Fruit fly (Drosophila melanogaster) whole organism, prepupa: Measurements from ENCODE around the gene RpS14a.
A peak's percentile ranks its signal among the peaks of the same experiment; 100 is the strongest.

ENCODE experiments used
- Blimp-1 ChIP-seq: fragments of 200-800 bp; sonication (Bioruptor generic); optimal IDR thresholded peaks from 3 replicates; lab custom pipeline; 2017; ENCODE audit warnings: missing biosample characterization, missing genetic modification characterization, mild to moderate bottlenecking, moderate library complexity, missing genetic modification reagents
- CG10631 ChIP-seq: fragments of 200-800 bp; sonication (Bioruptor generic); optimal IDR thresholded peaks from 2 replicates; lab custom pipeline; 2016; ENCODE audit warnings: missing biosample characterization, missing genetic modification characterization
- CG10669 ChIP-seq: fragments of 200-800 bp; sonication (Bioruptor generic); optimal IDR thresholded peaks from 3 replicates; lab custom pipeline; 2018; ENCODE audit warnings: missing biosample characterization, mild to moderate bottlenecking, missing genetic modification characterization, moderate library complexity
- CG11294 ChIP-seq: fragments of 200-800 bp; sonication (Bioruptor generic); IDR thresholded peaks from 2 replicates; pipeline ENCODE4 v1.3.6; 2022; ENCODE audit warnings: missing biosample characterization, missing genetic modification characterization
- CG11762 ChIP-seq: fragments of 200-800 bp; sonication (Bioruptor generic); optimal IDR thresholded peaks from 3 replicates; lab custom pipeline; 2016; ENCODE audit warnings: missing biosample characterization, missing genetic modification characterization; ENCODE audit not compliant: insufficient read depth
- CG1621 ChIP-seq: fragments of 200-800 bp; sonication (Bioruptor generic); optimal IDR thresholded peaks from 3 replicates; lab custom pipeline; 2018; ENCODE audit warnings: missing biosample characterization, mild to moderate bottlenecking, missing genetic modification characterization
- CG3032 ChIP-seq: fragments of 200-800 bp; optimal IDR thresholded peaks from 2 replicates; lab custom pipeline; 2019; ENCODE audit warnings: missing biosample characterization, mild to moderate bottlenecking, missing genetic modification characterization, moderate library complexity
- CG32006 ChIP-seq: fragments of 200-800 bp; sonication (Bioruptor generic); optimal IDR thresholded peaks from 3 replicates; lab custom pipeline; 2017; ENCODE audit warnings: missing biosample characterization, mild to moderate bottlenecking, missing genetic modification characterization
- CG34406 ChIP-seq: fragments of 200-800 bp; sonication (Bioruptor generic); optimal IDR thresholded peaks from 3 replicates; lab custom pipeline; 2016; ENCODE audit warnings: missing biosample characterization, missing genetic modification characterization
- CG3919 ChIP-seq: fragments of 200-800 bp; sonication (Bioruptor generic); optimal IDR thresholded peaks from 3 replicates; lab custom pipeline; 2016; ENCODE audit warnings: missing biosample characterization, missing genetic modification characterization
- CG4318 ChIP-seq: fragments of 200-800 bp; sonication (Bioruptor generic); optimal IDR thresholded peaks from 3 replicates; lab custom pipeline; 2017; ENCODE audit warnings: missing biosample characterization, mild to moderate bottlenecking, missing genetic modification characterization
- CG6276 ChIP-seq: fragments of 200-800 bp; sonication (Bioruptor generic); optimal IDR thresholded peaks from 2 replicates; lab custom pipeline; 2017; ENCODE audit warnings: missing biosample characterization, mild to moderate bottlenecking, missing genetic modification characterization
- CG6792 ChIP-seq: fragments of 200-800 bp; sonication (Bioruptor generic); optimal IDR thresholded peaks from 3 replicates; lab custom pipeline; 2016; ENCODE audit warnings: missing biosample characterization, missing genetic modification characterization
- CG6808 ChIP-seq: fragments of 200-800 bp; sonication (Bioruptor generic); optimal IDR thresholded peaks from 3 replicates; lab custom pipeline; 2017; ENCODE audit warnings: missing biosample characterization, missing genetic modification characterization, mild to moderate bottlenecking, moderate library complexity, missing genetic modification reagents
- CG6854 ChIP-seq: fragments of 200-800 bp; sonication (Bioruptor generic); optimal IDR thresholded peaks from 2 replicates; lab custom pipeline; 2017; ENCODE audit warnings: missing biosample characterization, mild to moderate bottlenecking, missing genetic modification characterization
- CG7368 ChIP-seq: fragments of 200-800 bp; sonication (Bioruptor generic); optimal IDR thresholded peaks from 3 replicates; lab custom pipeline; 2016; ENCODE audit warnings: missing biosample characterization, missing genetic modification characterization
- CG9139 ChIP-seq: fragments of 200-800 bp; sonication (Bioruptor generic); optimal IDR thresholded peaks from 3 replicates; lab custom pipeline; 2017; ENCODE audit warnings: missing biosample characterization, mild to moderate bottlenecking, missing genetic modification characterization
- Eip78C ChIP-seq: fragments of 200-800 bp; sonication (Bioruptor generic); peaks from one replicate; lab custom pipeline; 2016; ENCODE audit warnings: missing biosample characterization, missing genetic modification characterization
- Eip93F ChIP-seq: fragments of 200-800 bp; sonication (Bioruptor generic); optimal IDR thresholded peaks from 2 replicates; lab custom pipeline; 2016; ENCODE audit warnings: missing biosample characterization, mild to moderate bottlenecking, missing genetic modification characterization
- Ets21C ChIP-seq: fragments of 200-800 bp; sonication (Bioruptor generic); optimal IDR thresholded peaks from 3 replicates; lab custom pipeline; 2016; ENCODE audit warnings: missing biosample characterization, missing genetic modification characterization
- Ets96B ChIP-seq: fragments of 200-800 bp; optimal IDR thresholded peaks from 2 replicates; lab custom pipeline; 2019; ENCODE audit warnings: missing biosample characterization, mild to moderate bottlenecking, missing genetic modification characterization, moderate library complexity
- Gug ChIP-seq: fragments of 200-800 bp; sonication (Bioruptor generic); IDR thresholded peaks from 2 replicates; pipeline ENCODE4 v1.3.6; 2022; ENCODE audit warnings: missing biosample characterization, missing genetic modification characterization
- Hr38 ChIP-seq: sonication (Bioruptor generic); optimal IDR thresholded peaks from 2 replicates; lab custom pipeline; 2016; ENCODE audit warnings: missing biosample characterization, missing genetic modification characterization
- Hr39 ChIP-seq: fragments of 200-800 bp; sonication (Bioruptor generic); optimal IDR thresholded peaks from 2 replicates; lab custom pipeline; 2016; ENCODE audit warnings: missing biosample characterization, missing genetic modification characterization
- Hr4 ChIP-seq: fragments of 200-800 bp; sonication (Bioruptor generic); optimal IDR thresholded peaks from 3 replicates; lab custom pipeline; 2016; ENCODE audit warnings: missing biosample characterization, missing genetic modification characterization
- Lpt ChIP-seq: fragments of 200-800 bp; sonication (Bioruptor generic); optimal IDR thresholded peaks from 3 replicates; lab custom pipeline; 2016; ENCODE audit warnings: missing biosample characterization, missing genetic modification characterization
- Smox ChIP-seq: fragments of 200-800 bp; sonication (Bioruptor generic); optimal IDR thresholded peaks from 3 replicates; lab custom pipeline; 2016; ENCODE audit warnings: missing biosample characterization, missing genetic modification characterization
- Sox102F ChIP-seq: fragments of 200-800 bp; sonication (Bioruptor generic); optimal IDR thresholded peaks from 2 replicates; lab custom pipeline; 2016; ENCODE audit warnings: missing biosample characterization, mild to moderate bottlenecking, missing genetic modification characterization
- Sox14 ChIP-seq: fragments of 200-800 bp; sonication (Bioruptor generic); optimal IDR thresholded peaks from 3 replicates; lab custom pipeline; 2016; ENCODE audit warnings: missing biosample characterization, missing genetic modification characterization
- Sox15 ChIP-seq: fragments of 200-800 bp; sonication (Bioruptor generic); optimal IDR thresholded peaks from 3 replicates; lab custom pipeline; 2016; ENCODE audit warnings: missing biosample characterization, missing genetic modification characterization
- achi ChIP-seq: fragments of 200-800 bp; sonication (Bioruptor generic); optimal IDR thresholded peaks from 3 replicates; lab custom pipeline; 2016; ENCODE audit warnings: missing biosample characterization, missing genetic modification characterization
- acj6 ChIP-seq: fragments of 200-800 bp; sonication (Bioruptor generic); optimal IDR thresholded peaks from 3 replicates; lab custom pipeline; 2016; ENCODE audit warnings: missing biosample characterization, missing genetic modification characterization
- cyc ChIP-seq: fragments of 200-800 bp; sonication (Bioruptor generic); optimal IDR thresholded peaks from 3 replicates; lab custom pipeline; 2016; ENCODE audit warnings: missing biosample characterization, missing genetic modification characterization
- dac ChIP-seq: fragments of 200-800 bp; sonication (Bioruptor generic); optimal IDR thresholded peaks from 2 replicates; lab custom pipeline; 2017; ENCODE audit warnings: missing biosample characterization, mild to moderate bottlenecking, missing genetic modification characterization
- eg ChIP-seq: fragments of 200-800 bp; sonication (Bioruptor generic); IDR thresholded peaks from 3 replicates; pipeline ENCODE4 v1.3.6; 2022; ENCODE audit warnings: missing biosample characterization, missing genetic modification characterization
- esn ChIP-seq: fragments of 200-800 bp; sonication (Bioruptor generic); optimal IDR thresholded peaks from 2 replicates; lab custom pipeline; 2016; ENCODE audit warnings: missing biosample characterization, mild to moderate bottlenecking, missing genetic modification characterization, moderate library complexity
- fd85E ChIP-seq: fragments of 200-800 bp; sonication (Bioruptor generic); optimal IDR thresholded peaks from 3 replicates; lab custom pipeline; 2016; ENCODE audit warnings: missing biosample characterization, missing genetic modification characterization
- fkh ChIP-seq: fragments of 200-800 bp; sonication (Bioruptor generic); optimal IDR thresholded peaks from 3 replicates; lab custom pipeline; 2017; ENCODE audit warnings: missing biosample characterization, mild to moderate bottlenecking, missing genetic modification characterization, moderate library complexity
- lz ChIP-seq: fragments of 200-800 bp; sonication (Bioruptor generic); optimal IDR thresholded peaks from 3 replicates; lab custom pipeline; 2016; ENCODE audit warnings: missing biosample characterization, missing genetic modification characterization
- net ChIP-seq: fragments of 200-800 bp; sonication (Bioruptor generic); optimal IDR thresholded peaks from 3 replicates; lab custom pipeline; 2016; ENCODE audit warnings: missing biosample characterization, missing genetic modification characterization
- pdm3 ChIP-seq: fragments of 200-800 bp; sonication (Bioruptor generic); optimal IDR thresholded peaks from 3 replicates; lab custom pipeline; 2016; ENCODE audit warnings: missing biosample characterization, missing genetic modification characterization
- spab ChIP-seq: fragments of 200-800 bp; sonication (Bioruptor generic); optimal IDR thresholded peaks from 2 replicates; lab custom pipeline; 2017; ENCODE audit warnings: missing biosample characterization, mild to moderate bottlenecking, missing genetic modification characterization, missing genetic modification reagents
- ss ChIP-seq, 2 experiments: fragments of 200-800 bp; sonication (Bioruptor generic); optimal IDR thresholded peaks; 2 replicates in 1 of 2; 3 replicates in 1 of 2; lab custom pipeline; 2017 to 2018; ENCODE audit warnings: mild to moderate bottlenecking in 2 of 2, missing biosample characterization in 2 of 2, missing genetic modification characterization in 2 of 2, moderate library complexity in 1 of 2
- svp ChIP-seq: fragments of 200-800 bp; sonication (Bioruptor generic); peaks from one replicate; lab custom pipeline; 2016; ENCODE audit warnings: missing biosample characterization, missing genetic modification characterization
- topi ChIP-seq: fragments of 200-800 bp; sonication (Bioruptor generic); optimal IDR thresholded peaks from 3 replicates; lab custom pipeline; 2016; ENCODE audit warnings: missing biosample characterization, missing genetic modification characterization
- vri ChIP-seq: fragments of 200-800 bp; sonication (Bioruptor generic); optimal IDR thresholded peaks from 3 replicates; lab custom pipeline; 2016; ENCODE audit warnings: missing biosample characterization, mild to moderate bottlenecking, missing genetic modification characterization

The RpS14a gene

dm6 chrX:7883926-7884325, 49.6 kb upstream of the RpS14a start, which contains the start of gene Ir7f:
TSS of gene Ir7f (minus strand) at chrX:7884026.
- TF ChIP-seq Sox102F (GFP tag; lab: Kevin White, UChicago) (no peak), CG32006 (no peak), CG6276 (GFP tag; lab: Kevin White, UChicago) (no peak), CG4318 (GFP tag; lab: Kevin White, UChicago) (no peak), CG10669 (GFP tag; lab: Kevin White, UChicago) (no peak), Eip93F (GFP tag; lab: Kevin White, UChicago) (no peak), eg (GFP tag; lab: Robert Waterston, UW) (no peak), CG1621 (tag; lab: Kevin White, UChicago) (no peak), Sox15 (GFP tag; lab: Kevin White, UChicago) (no peak), Blimp-1 (GFP tag; lab: Kevin White, UChicago) (no peak), spab (GFP tag; lab: Kevin White, UChicago) (no peak), CG3919 (no peak), Gug (GFP tag; lab: Robert Waterston, UW) (no peak), Smox (GFP tag; lab: Kevin White, UChicago) (no peak), Lpt (GFP tag; lab: Kevin White, UChicago) (no peak), CG11294 (GFP tag; lab: Robert Waterston, UW) (no peak)

DNA sequence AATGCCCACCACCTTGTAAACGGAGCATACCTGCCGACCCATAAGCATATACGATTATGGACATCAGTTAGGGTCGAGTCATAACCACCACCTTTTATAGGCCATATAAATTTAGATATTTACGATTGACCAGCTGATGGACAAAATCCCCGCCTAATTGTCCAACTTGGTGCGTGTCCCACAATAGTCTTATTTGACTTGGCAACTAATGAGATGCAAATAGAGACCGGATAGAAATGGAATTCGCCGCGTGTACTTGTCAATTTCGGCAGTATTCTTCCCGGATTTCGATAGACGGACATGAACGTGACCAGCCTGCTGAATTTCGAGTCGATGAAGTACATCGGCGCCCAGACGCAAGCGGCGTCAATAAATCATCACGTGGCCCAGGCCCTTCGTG, 49.2 kb upstream of the RpS14a start, which contains the start of gene Ir7g:
TSS of gene Ir7g (plus strand) at position 301 of the 400 bp plus-strand sequence.
- TF ChIP-seq fkh = no peak

dm6 chrX:7888386-7889024, 45.0 kb upstream of the RpS14a start, which contains the start of gene Acat1:
TSS of gene Acat1 (minus strand) at chrX:7888785.
- peak; percentile 41 for TF ChIP-seq Lpt (GFP tag; lab: Kevin White, UChicago)
- peak; percentile 83 for TF ChIP-seq Sox102F (GFP tag; lab: Kevin White, UChicago)
- TF ChIP-seq CG3032 (tag; lab: Kevin White, UChicago) = no peak
- no peak for TF ChIP-seq spab (GFP tag; lab: Kevin White, UChicago)
- peak; percentile 72 for TF ChIP-seq CG7368 (GFP tag; lab: Kevin White, UChicago)
- peak; percentile 81 for TF ChIP-seq cyc (GFP tag; lab: Kevin White, UChicago)
- TF ChIP-seq esn (GFP tag; lab: Kevin White, UChicago) = peak; percentile 86
- TF ChIP-seq Eip78C (GFP tag; lab: Kevin White, UChicago) = peak; percentile 94
- TF ChIP-seq Hr39 (GFP tag; lab: Kevin White, UChicago) = peak; percentile 80
- TF ChIP-seq Ets96B (tag; lab: Kevin White, UChicago) = peak; percentile 60
- peak; percentile 19 for TF ChIP-seq CG4318 (GFP tag; lab: Kevin White, UChicago)
- TF ChIP-seq fd85E (GFP tag; lab: Kevin White, UChicago) = peak; percentile 38
- TF ChIP-seq vri = peak; percentile 94
- peak; percentile 77 for TF ChIP-seq acj6 (GFP tag; lab: Kevin White, UChicago)
- TF ChIP-seq pdm3 (GFP tag; lab: Kevin White, UChicago) = peak; percentile 86
- peak; percentile 86 for TF ChIP-seq lz (GFP tag; lab: Kevin White, UChicago)
- TF ChIP-seq CG6276 (GFP tag; lab: Kevin White, UChicago) = peak; percentile 1
- TF ChIP-seq Sox15 (GFP tag; lab: Kevin White, UChicago) = peak; percentile 49
- peak; percentile 69 for TF ChIP-seq Ets21C
- TF ChIP-seq topi (GFP tag; lab: Kevin White, UChicago) = peak; percentile 84
- no peak for TF ChIP-seq CG6854 (GFP tag; lab: Kevin White, UChicago)
- peak; percentile 25 for TF ChIP-seq dac (GFP tag; lab: Kevin White, UChicago)
- TF ChIP-seq Sox14 (GFP tag; lab: Kevin White, UChicago) = peak; percentile 79
- peak; percentile 85 for TF ChIP-seq svp (GFP tag; lab: Kevin White, UChicago)
- TF ChIP-seq achi (GFP tag; lab: Kevin White, UChicago) = peak; percentile 76
- TF ChIP-seq CG10669 (GFP tag; lab: Kevin White, UChicago) = peak; percentile 71
- no peak for TF ChIP-seq CG11294 (GFP tag; lab: Robert Waterston, UW)
- TF ChIP-seq CG10631 (GFP tag; lab: Kevin White, UChicago) = peak; percentile 84
- TF ChIP-seq Hr4 (GFP tag; lab: Kevin White, UChicago) = peak; percentile 76
- peak; percentile 14 for TF ChIP-seq CG9139 (GFP tag; lab: Kevin White, UChicago)
- peak; percentile 57 for TF ChIP-seq CG34406 (GFP tag; lab: Kevin White, UChicago)
- TF ChIP-seq CG6808 (GFP tag; lab: Kevin White, UChicago) = peak; percentile 23
- TF ChIP-seq CG11762 (GFP tag; lab: Kevin White, UChicago) = peak; percentile 59
- no peak for TF ChIP-seq Hr38 (GFP tag; lab: Kevin White, UChicago)
- peak; percentile 81 for TF ChIP-seq eg (GFP tag; lab: Robert Waterston, UW)
- TF ChIP-seq ss (GFP tag; optimal IDR thresholded peaks at IDR 0.05; lab: Kevin White, UChicago) = peak; percentile 1 to 42
- peak; percentile 70 for TF ChIP-seq CG6792 (GFP tag; lab: Kevin White, UChicago)
- TF ChIP-seq net (GFP tag; lab: Kevin White, UChicago) = peak; percentile 78
